Fruit fly (Drosophila melanogaster) Kc167 (cell line): ENCODE results near the gene tHMG1.

Experiments
- Myc ChIP-seq: fragments of >200 bp; optimal IDR thresholded peaks from 2 replicates; lab custom pipeline; 2017; ENCODE audit warnings: missing external identifiers
- Sin3A ChIP-seq: fragments of >200 bp; optimal IDR thresholded peaks from 2 replicates; lab custom pipeline; 2018; ENCODE audit warnings: missing external identifiers
- h ChIP-seq: fragments of >200 bp; optimal IDR thresholded peaks from 3 replicates; lab custom pipeline; 2018; ENCODE audit warnings: missing external identifiers
- insv ChIP-seq: fragments of >200 bp; optimal IDR thresholded peaks from 3 replicates; lab custom pipeline; 2018; ENCODE audit warnings: missing external identifiers
- psq ChIP-seq: fragments of >200 bp; optimal IDR thresholded peaks from 2 replicates; lab custom pipeline; 2017; ENCODE audit warnings: missing external identifiers
- ttk ChIP-seq: sonication (Bioruptor generic); optimal IDR thresholded peaks from 2 replicates; lab custom pipeline; 2017; ENCODE audit warnings: missing external identifiers

tHMG1 gene

dm6 chr3R:22497025-22497424 lies 5.4 kb downstream of the tHMG1 start, which contains the start of gene Octbeta1R:
TSS of gene Octbeta1R (plus strand) at chr3R:22497215.
- TF ChIP-seq psq (lab: Kevin White, UChicago) (no peak), ttk (lab: Kevin White, UChicago) (no peak), Myc (lab: Kevin White, UChicago) (no peak), insv (no peak), h (lab: Kevin White, UChicago) (no peak), Sin3A (lab: Kevin White, UChicago) (no peak)

- TF ChIP-seq Sin3A (lab: Kevin White, UChicago) (no peak), Myc (lab: Kevin White, UChicago) (no peak), h (lab: Kevin White, UChicago) (no peak)
Measured at dm6 chr3R:22503630-22504029, 12.0 kb downstream of the tHMG1 start.

DNA sequence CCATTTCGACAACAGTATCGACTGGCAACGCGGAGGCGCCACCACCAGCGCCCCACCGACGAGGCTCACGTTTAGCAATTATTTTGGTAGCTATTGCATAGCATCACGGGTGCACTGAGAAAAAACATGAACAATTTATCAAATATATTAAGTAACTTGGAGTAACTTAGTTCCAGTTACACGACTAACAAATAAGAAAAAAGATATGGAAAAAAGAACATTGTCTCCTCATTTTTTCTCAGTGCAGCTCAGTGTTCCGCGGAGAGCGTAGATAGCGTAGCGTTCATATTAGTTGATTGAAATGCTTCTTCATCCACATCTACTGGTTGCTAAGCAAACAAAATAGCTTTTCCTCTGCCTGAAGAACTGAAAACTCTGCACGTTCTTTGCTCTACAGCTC lies 23.8 kb downstream of the tHMG1 start:
- no peak for TF ChIP-seq ttk (lab: Kevin White, UChicago)
- TF ChIP-seq Sin3A (lab: Kevin White, UChicago) = no peak
- TF ChIP-seq psq (lab: Kevin White, UChicago) = no peak
- TF ChIP-seq Myc (lab: Kevin White, UChicago) = no peak
- TF ChIP-seq h (lab: Kevin White, UChicago) = no peak
- TF ChIP-seq insv = no peak

DNA sequence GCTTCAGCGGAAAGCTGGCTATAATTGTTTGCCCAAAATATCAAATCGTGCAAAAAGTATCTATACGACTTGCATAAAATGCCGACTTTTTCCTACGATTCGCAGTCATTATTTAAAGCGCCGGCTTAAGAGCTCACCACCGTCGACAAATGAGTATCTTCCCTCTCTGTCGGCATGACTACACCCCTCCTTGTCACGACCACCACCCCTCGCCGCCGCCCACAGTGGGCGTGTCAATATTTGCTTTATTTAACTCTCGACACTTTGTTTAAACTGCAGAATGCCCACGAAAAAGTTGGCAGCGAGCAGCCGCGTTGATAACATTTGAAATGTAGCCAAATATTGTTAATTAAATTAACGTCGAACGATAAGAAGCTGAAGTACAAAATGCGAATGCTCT lies 26.7 kb downstream of the tHMG1 start:
- TF ChIP-seq insv (no peak), psq (lab: Kevin White, UChicago) (no peak), h (lab: Kevin White, UChicago) (no peak), Myc (lab: Kevin White, UChicago) (no peak), Sin3A (lab: Kevin White, UChicago) (no peak), ttk (lab: Kevin White, UChicago) (no peak)

DNA sequence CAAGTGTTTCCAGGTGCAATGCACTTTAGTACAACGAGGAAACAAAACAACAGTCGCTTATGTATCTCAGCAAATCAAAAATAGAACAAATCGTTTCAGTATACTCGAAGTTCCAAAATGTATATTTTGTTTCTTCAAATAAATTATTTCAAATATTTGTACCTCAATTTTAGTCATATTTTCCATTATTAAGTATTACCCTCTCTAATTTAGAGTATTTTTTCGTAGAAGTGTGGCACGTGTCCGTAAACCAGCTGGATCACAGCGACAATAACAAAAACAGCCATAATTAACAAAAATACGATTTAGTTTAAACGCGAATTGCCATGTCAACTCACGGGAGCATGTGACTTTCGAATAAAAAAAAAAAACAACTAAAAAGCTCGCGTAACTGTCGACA lies 27.1 kb downstream of the tHMG1 start:
- TF ChIP-seq insv (no peak), h (lab: Kevin White, UChicago) (no peak), Sin3A (lab: Kevin White, UChicago) (no peak), Myc (lab: Kevin White, UChicago) (no peak), psq (lab: Kevin White, UChicago) (no peak), ttk (lab: Kevin White, UChicago) (no peak)

dm6 chr3R:22520481-22520880 lies 28.9 kb downstream of the tHMG1 start:
- TF ChIP-seq h (lab: Kevin White, UChicago) = no peak
- TF ChIP-seq Myc (lab: Kevin White, UChicago) = no peak
- no peak for TF ChIP-seq Sin3A (lab: Kevin White, UChicago)
- TF ChIP-seq insv = no peak
- TF ChIP-seq ttk (lab: Kevin White, UChicago) = no peak
- TF ChIP-seq psq (lab: Kevin White, UChicago) = no peak

DNA sequence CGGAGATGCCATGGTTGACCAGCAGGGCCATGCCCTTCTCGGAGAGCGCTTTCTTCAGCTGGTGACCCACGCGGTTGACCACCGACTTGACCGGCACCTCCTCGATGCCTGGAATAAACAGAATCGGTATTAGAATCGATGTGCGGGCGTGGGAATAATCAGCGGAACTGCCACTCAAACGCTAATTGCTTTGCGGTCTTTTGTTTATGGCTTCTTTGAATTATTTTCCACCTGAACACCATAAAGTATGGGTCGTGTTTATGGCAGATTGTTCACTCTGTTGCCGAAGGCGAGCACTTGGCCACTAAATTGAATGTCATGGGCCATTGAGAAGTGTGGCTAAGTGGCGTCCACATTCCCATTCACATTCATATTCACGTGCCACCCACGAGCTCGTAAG lies 30.4 kb downstream of the tHMG1 start:
- TF ChIP-seq Sin3A (lab: Kevin White, UChicago) (no peak), psq (lab: Kevin White, UChicago) (no peak), Myc (lab: Kevin White, UChicago) (no peak), h (lab: Kevin White, UChicago) (no peak), ttk (lab: Kevin White, UChicago) (no peak), insv (no peak)

DNA sequence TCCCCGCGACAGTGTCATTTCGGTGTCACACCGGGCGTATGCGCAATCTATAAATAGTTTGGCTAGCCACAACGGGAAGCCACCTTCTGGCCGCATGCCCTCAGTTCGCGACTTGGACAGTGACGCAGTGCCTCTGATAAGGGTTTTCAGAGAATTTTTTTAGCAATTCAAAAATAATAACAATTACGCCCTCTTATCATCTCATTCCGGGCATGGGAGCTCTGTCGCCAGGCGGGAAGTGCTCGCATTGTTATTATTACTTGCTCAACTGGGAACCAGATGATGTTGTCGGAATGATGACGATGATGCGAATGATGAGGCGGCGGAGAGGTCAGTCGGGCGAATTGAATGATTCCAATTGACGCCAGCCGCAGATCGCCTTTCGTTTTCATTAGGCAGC lies 31.2 kb downstream of the tHMG1 start:
- TF ChIP-seq Myc (lab: Kevin White, UChicago) = no peak
- TF ChIP-seq insv = no peak
- TF ChIP-seq ttk (lab: Kevin White, UChicago) = no peak
- no peak for TF ChIP-seq psq (lab: Kevin White, UChicago)
- no peak for TF ChIP-seq Sin3A (lab: Kevin White, UChicago)
- TF ChIP-seq h (lab: Kevin White, UChicago) = no peak

- TF ChIP-seq Sin3A (lab: Kevin White, UChicago) = no peak
- TF ChIP-seq Myc (lab: Kevin White, UChicago) = no peak
- no peak for TF ChIP-seq h (lab: Kevin White, UChicago)
- no peak for TF ChIP-seq insv
- no peak for TF ChIP-seq ttk (lab: Kevin White, UChicago)
- no peak for TF ChIP-seq psq (lab: Kevin White, UChicago)
Measured at dm6 chr3R:22524344-22525072, 32.9 kb downstream of the tHMG1 start.

dm6 chr3R:22525073-22525413 lies 33.4 kb downstream of the tHMG1 start:
- TF ChIP-seq insv (no peak), Myc (lab: Kevin White, UChicago) (no peak), Sin3A (lab: Kevin White, UChicago) (no peak), ttk (lab: Kevin White, UChicago) (no peak), psq (lab: Kevin White, UChicago) (no peak), h (lab: Kevin White, UChicago) (no peak)

DNA sequence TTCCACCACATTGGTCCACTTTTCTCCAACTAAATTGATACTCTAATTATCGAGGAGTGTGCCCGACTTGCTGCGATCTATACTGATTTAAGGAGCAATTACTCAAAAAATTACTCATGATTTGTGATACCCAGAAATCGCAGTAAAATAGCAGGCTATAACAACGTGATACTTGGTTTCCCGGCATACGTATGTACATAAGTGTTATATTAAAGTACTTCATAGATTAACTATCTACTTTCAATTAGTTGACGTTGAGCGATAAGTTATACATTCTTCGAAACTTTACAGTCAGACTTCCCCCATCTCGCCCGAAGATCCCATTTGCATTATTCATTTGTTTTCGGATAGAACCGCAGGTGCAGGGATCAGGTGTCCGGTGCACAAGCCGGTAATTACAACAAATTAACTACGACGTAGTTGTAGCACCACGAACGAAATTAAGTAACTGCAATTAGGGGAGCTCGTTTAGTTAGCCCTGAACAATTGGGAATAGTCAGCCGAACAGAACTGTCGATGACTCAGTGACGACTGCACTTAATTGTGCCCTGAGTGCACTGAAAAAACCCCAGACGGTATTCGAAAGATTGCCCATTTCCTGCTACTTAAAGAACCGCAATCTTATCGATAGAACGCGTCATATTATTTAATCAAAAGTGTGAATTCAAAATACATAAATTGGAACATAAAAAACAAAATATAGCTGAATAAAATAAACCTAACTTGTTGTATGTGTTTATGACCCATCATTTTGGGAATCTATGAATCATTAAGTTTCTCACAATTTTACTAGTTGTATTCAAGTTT lies 34.1 kb downstream of the tHMG1 start:
- TF ChIP-seq Sin3A (lab: Kevin White, UChicago) = no peak
- no peak for TF ChIP-seq h (lab: Kevin White, UChicago)
- no peak for TF ChIP-seq psq (lab: Kevin White, UChicago)
- TF ChIP-seq insv = no peak
- no peak for TF ChIP-seq Myc (lab: Kevin White, UChicago)
- TF ChIP-seq ttk (lab: Kevin White, UChicago) = no peak
